Worm (Caenorhabditis elegans): ENCODE measurements around the gene C25E10.7.
A peak's percentile ranks its signal among the peaks of the same experiment; 100 is the strongest.

DNA sequence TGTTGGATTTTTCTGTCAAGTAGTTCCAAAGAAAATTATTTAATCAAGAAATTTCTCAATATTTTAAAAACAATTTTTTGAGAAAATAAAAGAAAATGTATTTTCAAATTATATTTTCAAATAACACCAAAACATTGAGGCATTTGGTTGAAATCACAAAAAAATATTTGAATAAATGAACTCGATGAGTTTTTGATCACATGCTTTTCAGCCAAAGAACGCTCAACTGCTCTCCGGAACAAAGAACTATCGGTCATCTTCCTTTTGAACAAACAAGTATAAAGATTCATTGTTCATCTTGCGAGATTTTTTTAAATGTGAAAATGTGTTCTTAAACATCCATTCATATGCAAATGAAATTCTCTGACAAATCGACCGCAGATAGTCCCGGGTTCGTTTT is 44.0 kb upstream of the C25E10.7 start:
- TF ChIP-seq nhr-102 (tag; optimal IDR thresholded peaks at IDR 0.05): no peak
- TF ChIP-seq dpl-1 (GFP tag; optimal IDR thresholded peaks at IDR 0.05): no peak
- TF ChIP-seq lin-38 (GFP tag; IDR thresholded peaks at IDR 0.05): no peak
- no peak for TF ChIP-seq nhr-11 (tag; optimal IDR thresholded peaks at IDR 0.05)
- no peak for TF ChIP-seq mdt-29 (GFP tag; IDR thresholded peaks at IDR 0.05)
- TF ChIP-seq nhr-76 (tag; optimal IDR thresholded peaks at IDR 0.05): no peak
- no peak for TF ChIP-seq madf-5 (GFP tag; IDR thresholded peaks at IDR 0.05)
- TF ChIP-seq ztf-11 (tag; optimal IDR thresholded peaks at IDR 0.05): no peak
- peak; percentile 18 for TF ChIP-seq nhr-77 (tag; optimal IDR thresholded peaks at IDR 0.05)

All from whole organism, L4 larva.